Fruit fly (Drosophila melanogaster) whole organism, embryonic: ENCODE data around the gene CG33679.

Experiments
- Awh ChIP-seq: fragments of 200-800 bp; sonication (Bioruptor generic); IDR thresholded peaks from 2 replicates; pipeline ENCODE4, ENCODE4 v1.3.6; 2022; ENCODE audit warnings: missing biosample characterization, missing genetic modification characterization
- CG11695 ChIP-seq: fragments of 200-800 bp; sonication (Bioruptor generic); IDR thresholded peaks from 3 replicates; pipeline ENCODE4 v1.3.6; 2022; ENCODE audit warnings: missing biosample characterization, missing genetic modification characterization
- CG12236 ChIP-seq: fragments of 200-800 bp; sonication (Bioruptor generic); optimal IDR thresholded peaks from 2 replicates; lab custom pipeline; 2016; ENCODE audit warnings: missing biosample characterization, missing genetic modification characterization
- CG13287 ChIP-seq: fragments of 200-800 bp; sonication (Bioruptor generic); IDR thresholded peaks from 2 replicates; pipeline ENCODE4 v1.3.6; 2022; ENCODE audit warnings: missing biosample characterization, missing genetic modification characterization; ENCODE audit not compliant: partially characterized antibody
- CG13775 ChIP-seq: fragments of 200-800 bp; sonication (Bioruptor generic); optimal IDR thresholded peaks from 3 replicates; lab custom pipeline; 2017; ENCODE audit warnings: missing biosample characterization, mild to moderate bottlenecking, missing genetic modification characterization
- CG1603 ChIP-seq: fragments of 200-800 bp; sonication (Bioruptor generic); optimal IDR thresholded peaks from 2 replicates; lab custom pipeline; 2019; ENCODE audit warnings: missing biosample characterization, mild to moderate bottlenecking, missing genetic modification characterization, moderate library complexity
- CG16863 ChIP-seq: fragments of 200-800 bp; sonication (Bioruptor generic); optimal IDR thresholded peaks from 3 replicates; lab custom pipeline; 2016; ENCODE audit warnings: missing biosample characterization, missing genetic modification characterization
- CG17829 ChIP-seq: fragments of 200-800 bp; optimal IDR thresholded peaks from 2 replicates; lab custom pipeline; 2019; ENCODE audit warnings: missing biosample characterization, mild to moderate bottlenecking, missing genetic modification characterization, moderate library complexity
- CG31388 ChIP-seq: fragments of 200-800 bp; sonication (Bioruptor generic); optimal IDR thresholded peaks from 2 replicates; lab custom pipeline; 2016; ENCODE audit warnings: missing biosample characterization, missing genetic modification characterization
- CG34224 ChIP-seq: fragments of 200-800 bp; sonication (Bioruptor generic); IDR thresholded peaks from 3 replicates; pipeline ENCODE4 v1.3.6; 2022; ENCODE audit warnings: missing biosample characterization, missing genetic modification characterization; ENCODE audit not compliant: partially characterized antibody
- CG5180 ChIP-seq: fragments of 200-800 bp; sonication (Bioruptor generic); optimal IDR thresholded peaks from 3 replicates; lab custom pipeline; 2017; ENCODE audit warnings: missing biosample characterization, missing genetic modification characterization, mild to moderate bottlenecking, moderate library complexity, missing genetic modification reagents
- CG6175 ChIP-seq: fragments of 200-800 bp; sonication (Bioruptor generic); IDR thresholded peaks from 3 replicates; pipeline ENCODE4 v1.3.6; 2022; ENCODE audit warnings: missing biosample characterization, missing genetic modification characterization
- CG7271 ChIP-seq: fragments of 200-800 bp; sonication (Bioruptor generic); optimal IDR thresholded peaks from 2 replicates; lab custom pipeline; 2018; ENCODE audit warnings: missing biosample characterization, mild to moderate bottlenecking, missing genetic modification characterization, moderate library complexity
- CG8089 ChIP-seq: fragments of 200-800 bp; sonication (Bioruptor generic); optimal IDR thresholded peaks from 3 replicates; lab custom pipeline; 2016; ENCODE audit warnings: missing biosample characterization, missing genetic modification characterization
- CG8281 ChIP-seq: fragments of 200-800 bp; sonication (Bioruptor generic); optimal IDR thresholded peaks from 2 replicates; lab custom pipeline; 2018; ENCODE audit warnings: missing biosample characterization, mild to moderate bottlenecking, missing genetic modification characterization, moderate library complexity
- CG8388 ChIP-seq: fragments of 200-800 bp; sonication (Bioruptor generic); optimal IDR thresholded peaks from 2 replicates; lab custom pipeline; 2019; ENCODE audit warnings: missing biosample characterization, mild to moderate bottlenecking, missing genetic modification characterization, moderate library complexity
- CTCF ChIP-seq: fragments of 200-800 bp; sonication (Bioruptor generic); optimal IDR thresholded peaks from 2 replicates; lab custom pipeline; 2017; ENCODE audit warnings: missing biosample characterization, mild to moderate bottlenecking, missing genetic modification characterization, moderate library complexity
- D ChIP-seq, 2 experiments: fragments of 200-800 bp in 1 of 2; fragments of >200 bp in 1 of 2; sonication (Bioruptor generic) in 1 of 2; optimal IDR thresholded peaks; 2 replicates in 1 of 2; 3 replicates in 1 of 2; lab custom pipeline; 2017; ENCODE audit warnings: mild to moderate bottlenecking in 1 of 2, missing biosample characterization in 1 of 2, missing genetic modification characterization in 1 of 2, missing genetic modification reagents in 1 of 2
- Deaf1 ChIP-seq: fragments of 200-800 bp; optimal IDR thresholded peaks from 3 replicates; lab custom pipeline; 2019; ENCODE audit warnings: missing biosample characterization, mild to moderate bottlenecking, missing genetic modification characterization, moderate library complexity
- Doc2 ChIP-seq: fragments of 200-800 bp; sonication (Bioruptor generic); IDR thresholded peaks from 2 replicates; pipeline ENCODE4 v1.3.6; 2022; ENCODE audit warnings: missing biosample characterization, missing genetic modification characterization
- E2f1 ChIP-seq: fragments of 200-800 bp; sonication (Bioruptor generic); IDR thresholded peaks from 2 replicates; pipeline ENCODE4 v1.3.6; 2022; ENCODE audit warnings: missing biosample characterization, missing genetic modification characterization
- Fer3 ChIP-seq: fragments of 200-800 bp; sonication (Bioruptor generic); optimal IDR thresholded peaks from 2 replicates; lab custom pipeline; 2018; ENCODE audit warnings: missing biosample characterization, mild to moderate bottlenecking, missing genetic modification characterization, moderate library complexity
- Hey ChIP-seq: fragments of 200-800 bp; sonication (Bioruptor generic); optimal IDR thresholded peaks from 3 replicates; lab custom pipeline; 2018; ENCODE audit warnings: missing biosample characterization, mild to moderate bottlenecking, missing genetic modification characterization
- Hmx ChIP-seq: fragments of 200-800 bp; sonication (Bioruptor generic); optimal IDR thresholded peaks from 2 replicates; lab custom pipeline; 2016; ENCODE audit warnings: missing biosample characterization, missing genetic modification characterization
- NK7.1 ChIP-seq: fragments of 200-800 bp; sonication (Bioruptor generic); optimal IDR thresholded peaks from 3 replicates; lab custom pipeline; 2016; ENCODE audit warnings: missing biosample characterization, missing genetic modification characterization
- NfI ChIP-seq: fragments of 200-800 bp; sonication (Bioruptor generic); optimal IDR thresholded peaks from 3 replicates; lab custom pipeline; 2018; ENCODE audit warnings: missing biosample characterization, mild to moderate bottlenecking, missing genetic modification characterization, moderate library complexity
- ac ChIP-seq: fragments of 200-800 bp; sonication (Bioruptor generic); optimal IDR thresholded peaks from 3 replicates; lab custom pipeline; 2017; ENCODE audit warnings: missing biosample characterization, mild to moderate bottlenecking, missing genetic modification characterization
- br ChIP-seq: fragments of >200 bp; optimal IDR thresholded peaks from 2 replicates; lab custom pipeline; 2017
- bsh ChIP-seq, 2 experiments: fragments of 200-800 bp; sonication (Bioruptor generic); optimal IDR thresholded peaks; 2 replicates each; lab custom pipeline; 2017 to 2018; ENCODE audit warnings: mild to moderate bottlenecking in 2 of 2, missing biosample characterization in 2 of 2, missing genetic modification characterization in 2 of 2, moderate library complexity in 1 of 2
- cato ChIP-seq: fragments of 200-800 bp; sonication (Bioruptor generic); optimal IDR thresholded peaks from 2 replicates; lab custom pipeline; 2016; ENCODE audit warnings: missing biosample characterization, missing genetic modification characterization, borderline replicate concordance
- chm ChIP-seq: fragments of 200-800 bp; sonication (Bioruptor generic); IDR thresholded peaks from 2 replicates; pipeline ENCODE4 v1.3.6; 2022; ENCODE audit warnings: missing biosample characterization, missing genetic modification characterization
- dan ChIP-seq: fragments of 200-800 bp; sonication (Bioruptor generic); IDR thresholded peaks from 2 replicates; pipeline ENCODE4 v1.3.6; 2022; ENCODE audit warnings: missing biosample characterization, missing genetic modification characterization
- dati ChIP-seq: fragments of 200-800 bp; sonication (Bioruptor generic); IDR thresholded peaks from 2 replicates; pipeline ENCODE4 v1.3.6; 2022; ENCODE audit warnings: missing biosample characterization, missing genetic modification characterization
- dm ChIP-seq: fragments of 200-800 bp; sonication (Bioruptor generic); optimal IDR thresholded peaks from 3 replicates; lab custom pipeline; 2016; ENCODE audit warnings: missing biosample characterization, missing genetic modification characterization
- eve ChIP-seq, 2 experiments: fragments of >200 bp; optimal IDR thresholded peaks; 2 replicates each; lab custom pipeline; 2017; ENCODE audit warnings: missing biosample characterization in 2 of 2, missing genetic modification characterization in 2 of 2
- gcm ChIP-seq: fragments of 200-800 bp; sonication (Bioruptor generic); optimal IDR thresholded peaks from 2 replicates; lab custom pipeline; 2019; ENCODE audit warnings: missing biosample characterization, mild to moderate bottlenecking, missing genetic modification characterization, moderate library complexity
- gem ChIP-seq: fragments of 200-800 bp; sonication (Bioruptor generic); optimal IDR thresholded peaks from 2 replicates; lab custom pipeline; 2019; ENCODE audit warnings: missing biosample characterization, mild to moderate bottlenecking, missing genetic modification characterization, moderate library complexity
- gsb ChIP-seq: fragments of 200-800 bp; sonication (Bioruptor generic); IDR thresholded peaks from 2 replicates; pipeline ENCODE4 v1.3.6; 2022; ENCODE audit warnings: missing biosample characterization, missing genetic modification characterization
- ham ChIP-seq: fragments of 200-800 bp; sonication (Bioruptor generic); IDR thresholded peaks from 2 replicates; pipeline ENCODE4 v1.3.6; 2022; ENCODE audit warnings: missing biosample characterization, missing genetic modification characterization
- her ChIP-seq: fragments of 200-800 bp; sonication (Bioruptor generic); optimal IDR thresholded peaks from 2 replicates; lab custom pipeline; 2016; ENCODE audit warnings: missing biosample characterization, missing genetic modification characterization
- insv ChIP-seq, 2 experiments: fragments of 200-800 bp; sonication (Bioruptor generic); optimal IDR thresholded peaks; 3 replicates each; lab custom pipeline; 2016 to 2018; ENCODE audit warnings: missing biosample characterization in 2 of 2, missing genetic modification characterization in 2 of 2
- inv ChIP-seq: fragments of 200-800 bp; sonication (Bioruptor generic); IDR thresholded peaks from 2 replicates; pipeline ENCODE4 v1.3.6; 2022; ENCODE audit warnings: missing biosample characterization, missing genetic modification characterization; ENCODE audit not compliant: partially characterized antibody
- nerfin-2 ChIP-seq: fragments of 200-800 bp; sonication (Bioruptor generic); IDR thresholded peaks from 2 replicates; pipeline ENCODE4 v1.3.6; 2022; ENCODE audit warnings: missing biosample characterization, missing genetic modification characterization; ENCODE audit not compliant: partially characterized antibody
- oc ChIP-seq: fragments of 200-800 bp; sonication (Bioruptor generic); optimal IDR thresholded peaks from 2 replicates; lab custom pipeline; 2018; ENCODE audit warnings: missing biosample characterization, mild to moderate bottlenecking, missing genetic modification characterization, moderate library complexity
- pum ChIP-seq: fragments of 200-800 bp; sonication (Bioruptor generic); optimal IDR thresholded peaks from 2 replicates; lab custom pipeline; 2016; ENCODE audit warnings: missing biosample characterization, missing genetic modification characterization
- repo ChIP-seq: fragments of 200-800 bp; sonication (Bioruptor generic); optimal IDR thresholded peaks from 2 replicates; lab custom pipeline; 2016; ENCODE audit warnings: missing biosample characterization, missing genetic modification characterization
- sd ChIP-seq: fragments of 200-800 bp; sonication (Bioruptor generic); optimal IDR thresholded peaks from 3 replicates; lab custom pipeline; 2018; ENCODE audit warnings: missing biosample characterization, mild to moderate bottlenecking, missing genetic modification characterization, moderate library complexity
- slbo ChIP-seq: fragments of 200-800 bp; sonication (Bioruptor generic); IDR thresholded peaks from 2 replicates; pipeline ENCODE4 v1.3.6; 2022; ENCODE audit warnings: missing biosample characterization, missing genetic modification characterization
- sob ChIP-seq: fragments of 200-800 bp; sonication (Bioruptor generic); IDR thresholded peaks from 2 replicates; pipeline ENCODE4 v1.3.6; 2022; ENCODE audit warnings: missing biosample characterization, missing genetic modification characterization
- vfl ChIP-seq: fragments of 200-800 bp; sonication (Bioruptor generic); optimal IDR thresholded peaks from 2 replicates; lab custom pipeline; 2016; ENCODE audit warnings: missing biosample characterization, missing genetic modification characterization

The CG33679 gene

DNA sequence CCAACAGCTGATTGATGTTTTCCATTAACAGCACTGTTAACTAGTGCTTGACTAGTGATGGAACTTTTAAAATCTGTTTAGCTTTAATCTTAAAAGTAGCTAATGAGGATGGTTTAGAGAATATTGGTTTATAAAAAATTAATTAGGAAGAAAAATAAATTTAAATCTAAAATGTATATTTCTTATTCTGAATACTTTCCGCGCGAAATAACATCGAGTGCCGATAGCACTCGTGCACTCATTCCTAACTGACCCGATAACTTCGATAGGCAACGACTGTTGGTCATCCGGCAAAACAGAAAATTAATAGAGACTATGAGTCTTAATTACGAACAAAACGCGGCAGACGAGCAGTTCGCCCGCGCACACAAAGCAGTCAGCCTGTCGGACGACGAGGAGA, 48.4 kb upstream of the CG33679 start, which contains the start of the genes THG and Rnmt (continued):
- TF ChIP-seq CG7271 (tag; lab: Kevin White, UChicago) (peak; percentile 71), repo (GFP tag; lab: Kevin White, UChicago) (peak; percentile 29), NK7.1 (GFP tag; lab: Kevin White, UChicago) (peak; percentile 0), CTCF (no peak), gsb (peak; percentile 68), CG31388 (peak; percentile 35), CG8281 (tag; lab: Kevin White, UChicago) (peak; percentile 1), CG11695 (GFP tag; lab: Robert Waterston, UW) (peak; percentile 69; the same call in 2 of the 3 replicates), Deaf1 (peak; percentile 56), insv (GFP tag; optimal IDR thresholded peaks at IDR 0.05; lab: Kevin White, UChicago) (peak in 1 of 2 experiments; percentile 43), CG8388 (GFP tag; lab: Kevin White, UChicago) (peak; percentile 81), Hmx (peak; percentile 43), CG13775 (GFP tag; lab: Kevin White, UChicago) (peak; percentile 84), dan (GFP tag; lab: Robert Waterston, UW) (peak; percentile 30; the same call in 1 of the 2 replicates), eve (GFP tag; optimal IDR thresholded peaks at IDR 0.05; lab: Kevin White, UChicago) (no peak), CG5180 (GFP tag; lab: Kevin White, UChicago) (no peak), cato (peak; percentile 9), inv (peak; percentile 77), CG16863 (GFP tag; lab: Kevin White, UChicago) (peak; percentile 35), sob (GFP tag; lab: Robert Waterston, UW) (peak; percentile 89), nerfin-2 (GFP tag; lab: Robert Waterston, UW) (peak; percentile 74), oc (peak; percentile 78), bsh (GFP tag; optimal IDR thresholded peaks at IDR 0.05; lab: Kevin White, UChicago) (peak in 1 of 2 experiments; percentile 86), Doc2 (GFP tag; lab: Robert Waterston, UW) (no peak), Hey (no peak), E2f1 (peak; percentile 82), CG13287 (GFP tag; lab: Robert Waterston, UW) (peak; percentile 95), Awh (GFP tag; lab: Robert Waterston, UW) (peak; percentile 73), gcm (peak; percentile 76), her (GFP tag; lab: Kevin White, UChicago) (peak; percentile 46), ham (GFP tag; lab: Robert Waterston, UW) (peak; percentile 46; the same call in 1 of the 2 replicates), CG34224 (GFP tag; lab: Robert Waterston, UW) (peak; percentile 84), vfl (peak; percentile 71), sd (peak; percentile 50), NfI (GFP tag; lab: Kevin White, UChicago) (peak; percentile 83), br (no peak), D (optimal IDR thresholded peaks at IDR 0.05; lab: Kevin White, UChicago) (no peak), D (GFP tag; optimal IDR thresholded peaks at IDR 0.05; lab: Kevin White, UChicago) (peak; percentile 48), gem (tag; lab: Kevin White, UChicago) (peak; percentile 94), ac (GFP tag; lab: Kevin White, UChicago) (no peak), Fer3 (tag; lab: Kevin White, UChicago) (peak; percentile 78), CG6175 (GFP tag; lab: Robert Waterston, UW) (peak; percentile 71), CG17829 (peak; percentile 85), dm (GFP tag; lab: Kevin White, UChicago) (peak; percentile 32), dati (0 out of 2 replicates have a peak, but pooled peaks have one; percentile 37), CG1603 (tag; lab: Kevin White, UChicago) (peak; percentile 71), pum (GFP tag; lab: Kevin White, UChicago) (peak; percentile 67), CG8089 (GFP tag; lab: Kevin White, UChicago) (peak; percentile 30), CG12236 (GFP tag; lab: Kevin White, UChicago) (no peak), slbo (peak; percentile 90), chm (GFP tag; lab: Robert Waterston, UW) (peak; percentile 65; the same call in 1 of the 2 replicates)
